Worm (Caenorhabditis elegans) whole organism, L1 larva: ENCODE measurements around the gene R193.1.
A peak's percentile ranks its signal among the peaks of the same experiment; 100 is the strongest.

ENCODE experiments used
- C04F5.9 ChIP-seq: sonication (generic microtip); optimal IDR thresholded peaks from 2 replicates; lab custom pipeline; 2016; ENCODE audit warnings: missing genetic modification characterization, missing compliant biosample characterization
- C34B4.2 ChIP-seq: sonication (generic microtip); optimal IDR thresholded peaks from 2 replicates; lab custom pipeline; 2017; ENCODE audit warnings: mild to moderate bottlenecking, missing genetic modification characterization, missing compliant biosample characterization
- aly-2 ChIP-seq: fragments of 150-350 bp; optimal IDR thresholded peaks from 2 replicates; lab custom pipeline; 2014; ENCODE audit warnings: missing biosample characterization, missing genetic modification characterization
- blmp-1 ChIP-seq: fragments of 150-350 bp; optimal IDR thresholded peaks from 2 replicates; lab custom pipeline; 2014; ENCODE audit warnings: missing biosample characterization, missing genetic modification characterization
- ceh-8 ChIP-seq: fragments of 200-800 bp; sonication (Bioruptor generic); optimal IDR thresholded peaks from 2 replicates; lab custom pipeline; 2018; ENCODE audit warnings: mild to moderate bottlenecking, missing genetic modification characterization, moderate library complexity, missing compliant biosample characterization
- ceh-82 ChIP-seq, 3 experiments: fragments of 150-350 bp in 1 of 3; sonication (generic microtip) in 2 of 3; optimal IDR thresholded peaks; 2 replicates each; lab custom pipeline; 2014 to 2017; ENCODE audit warnings: missing biosample characterization in 3 of 3, missing genetic modification characterization in 3 of 3
- ceh-88 ChIP-seq: fragments of 200-800 bp; sonication (Bioruptor generic); IDR thresholded peaks from 2 replicates; pipeline ENCODE4 v1.3.6; 2022; ENCODE audit warnings: missing genetic modification characterization, missing compliant biosample characterization
- ceh-90 ChIP-seq: sonication (generic microtip); optimal IDR thresholded peaks from 2 replicates; lab custom pipeline; 2016; ENCODE audit warnings: missing genetic modification characterization, missing compliant biosample characterization
- dsc-1 ChIP-seq: sonication (generic microtip); optimal IDR thresholded peaks from 2 replicates; lab custom pipeline; 2016; ENCODE audit warnings: mild to moderate bottlenecking, missing genetic modification characterization, missing compliant biosample characterization
- efl-1 ChIP-seq, 4 experiments: fragments of 150-350 bp; optimal IDR thresholded peaks in 3 of 4; peaks in 1 of 4; 1 replicate in 1 of 4; 2 replicates in 3 of 4; lab custom pipeline; 2014; ENCODE audit warnings: missing biosample characterization in 2 of 4, missing genetic modification characterization in 2 of 4, missing genetic modification reagents in 2 of 4
- ets-5 ChIP-seq: fragments of 200-800 bp; sonication (Bioruptor generic); IDR thresholded peaks from 2 replicates; pipeline ENCODE4 v1.3.6; 2022; ENCODE audit warnings: missing genetic modification characterization, missing compliant biosample characterization
- fkh-8 ChIP-seq: sonication (generic microtip); optimal IDR thresholded peaks from 2 replicates; lab custom pipeline; 2016; ENCODE audit warnings: mild to moderate bottlenecking, missing genetic modification characterization, missing compliant biosample characterization
- fos-1 ChIP-seq: fragments of 150-350 bp; optimal IDR thresholded peaks from 2 replicates; lab custom pipeline; 2014; ENCODE audit warnings: missing biosample characterization, missing genetic modification characterization
- irx-1 ChIP-seq: sonication (generic microtip); optimal IDR thresholded peaks from 2 replicates; lab custom pipeline; 2016; ENCODE audit warnings: missing genetic modification characterization, missing compliant biosample characterization
- isw-1 ChIP-seq: fragments of 200-800 bp; sonication (Bioruptor generic); IDR thresholded peaks from 2 replicates; pipeline ENCODE4 v1.3.6; 2022; ENCODE audit warnings: missing genetic modification characterization, missing compliant biosample characterization
- jun-1 ChIP-seq: fragments of 150-350 bp; optimal IDR thresholded peaks from 2 replicates; lab custom pipeline; 2014; ENCODE audit warnings: missing biosample characterization, missing genetic modification reagents, missing genetic modification characterization
- lin-13 ChIP-seq: fragments of 150-350 bp; optimal IDR thresholded peaks from 2 replicates; lab custom pipeline; 2014; ENCODE audit warnings: missing biosample characterization, missing genetic modification reagents, missing genetic modification characterization
- lin-14 ChIP-seq: fragments of 200-800 bp; sonication (Bioruptor generic); optimal IDR thresholded peaks from 2 replicates; lab custom pipeline; 2018; ENCODE audit warnings: mild to moderate bottlenecking, missing genetic modification characterization, moderate library complexity, missing compliant biosample characterization
- lin-15B ChIP-seq: fragments of 150-350 bp; sonication (generic microtip); optimal IDR thresholded peaks from 3 replicates; lab custom pipeline; 2014; ENCODE audit warnings: missing biosample characterization, missing genetic modification characterization
- lin-35 ChIP-seq, 2 experiments: fragments of 150-350 bp; optimal IDR thresholded peaks; 2 replicates each; lab custom pipeline; 2014; ENCODE audit warnings: missing biosample characterization in 2 of 2, missing genetic modification characterization in 2 of 2, missing genetic modification reagents in 2 of 2
- lin-39 ChIP-seq: fragments of 150-350 bp; optimal IDR thresholded peaks from 2 replicates; lab custom pipeline; 2014; ENCODE audit warnings: missing biosample characterization, missing genetic modification reagents, missing genetic modification characterization
- lsy-2 ChIP-seq, 2 experiments: fragments of 150-350 bp; optimal IDR thresholded peaks; 2 replicates each; lab custom pipeline; 2014; ENCODE audit warnings: missing biosample characterization in 2 of 2, missing genetic modification characterization in 2 of 2
- mdl-1 ChIP-seq, 2 experiments: fragments of 150-350 bp; optimal IDR thresholded peaks; 2 replicates each; lab custom pipeline; 2014 to 2017; ENCODE audit warnings: missing biosample characterization in 2 of 2, missing genetic modification characterization in 2 of 2, inconsistent platforms in 1 of 2
- mef-2 ChIP-seq: fragments of 150-350 bp; optimal IDR thresholded peaks from 2 replicates; lab custom pipeline; 2014; ENCODE audit warnings: missing biosample characterization, missing genetic modification characterization
- nhr-11 ChIP-seq: fragments of 150-350 bp; optimal IDR thresholded peaks from 2 replicates; lab custom pipeline; 2014; ENCODE audit warnings: missing biosample characterization, missing genetic modification characterization
- nhr-12 ChIP-seq: sonication (generic microtip); optimal IDR thresholded peaks from 2 replicates; lab custom pipeline; 2017; ENCODE audit warnings: missing biosample characterization, missing genetic modification characterization
- nhr-19 ChIP-seq: fragments of 200-800 bp; sonication (Bioruptor generic); conservative IDR thresholded peaks from 2 replicates; pipeline ENCODE4 v1.3.6; 2022; ENCODE audit warnings: missing genetic modification characterization, missing compliant biosample characterization
- nhr-20 ChIP-seq: sonication (generic microtip); optimal IDR thresholded peaks from 2 replicates; lab custom pipeline; 2016; ENCODE audit warnings: mild to moderate bottlenecking, missing genetic modification characterization, missing compliant biosample characterization
- nhr-237 ChIP-seq: fragments of 150-350 bp; optimal IDR thresholded peaks from 2 replicates; lab custom pipeline; 2014; ENCODE audit warnings: missing biosample characterization, missing genetic modification characterization
- nhr-71 ChIP-seq: sonication (generic microtip); optimal IDR thresholded peaks from 2 replicates; lab custom pipeline; 2016; ENCODE audit warnings: mild to moderate bottlenecking, missing genetic modification characterization, moderate library complexity, missing compliant biosample characterization
- nhr-76 ChIP-seq: sonication (generic microtip); optimal IDR thresholded peaks from 2 replicates; lab custom pipeline; 2017; ENCODE audit warnings: missing biosample characterization, missing genetic modification characterization
- nhr-85 ChIP-seq: sonication (generic microtip); peaks from one replicate; lab custom pipeline; 2016; ENCODE audit warnings: missing genetic modification characterization, inconsistent platforms, missing compliant biosample characterization
- pax-3 ChIP-seq: fragments of 200-800 bp; sonication (Bioruptor generic); optimal IDR thresholded peaks from 2 replicates; lab custom pipeline; 2018; ENCODE audit warnings: mild to moderate bottlenecking, missing genetic modification characterization, moderate library complexity, missing compliant biosample characterization
- rnt-1 ChIP-seq: sonication (generic microtip); optimal IDR thresholded peaks from 2 replicates; lab custom pipeline; 2016; ENCODE audit warnings: mild to moderate bottlenecking, missing genetic modification characterization, moderate library complexity, missing compliant biosample characterization
- skn-1 ChIP-seq: fragments of 150-350 bp; optimal IDR thresholded peaks from 2 replicates; lab custom pipeline; 2014; ENCODE audit warnings: missing biosample characterization, missing genetic modification characterization
- snu-23 ChIP-seq: sonication (generic microtip); optimal IDR thresholded peaks from 2 replicates; lab custom pipeline; 2016; ENCODE audit warnings: missing genetic modification characterization, missing compliant biosample characterization
- sox-4 ChIP-seq: sonication (generic microtip); optimal IDR thresholded peaks from 2 replicates; lab custom pipeline; 2016; ENCODE audit warnings: missing genetic modification characterization, missing compliant biosample characterization
- sptf-1 ChIP-seq: fragments of 150-350 bp; optimal IDR thresholded peaks from 2 replicates; lab custom pipeline; 2014; ENCODE audit warnings: missing biosample characterization, missing genetic modification characterization
- swsn-7 ChIP-seq: sonication (generic microtip); optimal IDR thresholded peaks from 2 replicates; lab custom pipeline; 2016; ENCODE audit warnings: missing genetic modification characterization, missing compliant biosample characterization
- tbx-2 ChIP-seq: sonication (generic microtip); optimal IDR thresholded peaks from 2 replicates; lab custom pipeline; 2016; ENCODE audit warnings: missing genetic modification characterization, missing compliant biosample characterization
- tlp-1 ChIP-seq: fragments of 150-350 bp; optimal IDR thresholded peaks from 2 replicates; lab custom pipeline; 2014; ENCODE audit warnings: missing biosample characterization, missing genetic modification characterization
- unc-130 ChIP-seq: fragments of 150-350 bp; optimal IDR thresholded peaks from 2 replicates; lab custom pipeline; 2017; ENCODE audit warnings: missing biosample characterization, missing genetic modification characterization, inconsistent platforms
- unc-86 ChIP-seq: sonication (generic microtip); optimal IDR thresholded peaks from 2 replicates; lab custom pipeline; 2016; ENCODE audit warnings: missing genetic modification characterization, missing compliant biosample characterization
- xbp-1 ChIP-seq: sonication (generic microtip); optimal IDR thresholded peaks from 2 replicates; lab custom pipeline; 2016; ENCODE audit warnings: missing genetic modification characterization, missing compliant biosample characterization
- zag-1 ChIP-seq: fragments of 150-350 bp; optimal IDR thresholded peaks from 2 replicates; lab custom pipeline; 2014; ENCODE audit warnings: missing biosample characterization, missing genetic modification characterization
- ztf-11 ChIP-seq, 2 experiments: sonication (generic microtip); optimal IDR thresholded peaks; 2 replicates each; lab custom pipeline; 2016 to 2017; ENCODE audit warnings: missing genetic modification characterization in 2 of 2, missing biosample characterization in 1 of 2, missing compliant biosample characterization in 1 of 2

R193.1 gene

ce11 chrX:1115207-1115606 is 39.5 kb upstream of the R193.1 start (continued):
- TF ChIP-seq nhr-76 (no peak), ceh-8 (no peak), nhr-11 (tag; lab: Kevin White, UChicago) (no peak)
- TF ChIP-seq, all 84 proteins: peak for 0

DNA sequence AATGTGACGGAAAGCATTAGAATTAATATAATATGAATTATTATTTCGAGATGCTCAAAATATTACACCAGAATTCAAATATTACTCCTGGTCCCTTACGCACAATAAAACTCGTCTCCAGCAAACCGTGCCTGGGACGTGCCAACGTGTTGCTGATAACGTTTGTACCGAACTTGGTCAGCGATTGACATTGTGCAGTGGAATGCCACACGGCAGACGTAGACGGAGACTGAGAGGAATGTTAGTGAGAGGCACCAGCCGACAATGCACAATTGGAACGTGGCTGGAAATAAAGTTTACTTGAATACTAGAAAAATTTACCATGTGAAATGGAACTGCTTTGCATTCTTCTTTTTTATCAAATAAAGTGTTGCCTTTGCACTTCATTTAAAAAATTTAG is 37.5 kb upstream of the R193.1 start:
- TF ChIP-seq nhr-237 (tag; lab: Kevin White, UChicago) = no peak
- TF ChIP-seq efl-1 (optimal IDR thresholded peaks at IDR 0.05; lab: Kevin White, UChicago) = no peak
- TF ChIP-seq efl-1 (GFP tag; optimal IDR thresholded peaks at IDR 0.05 in 1 of 2; lab: Kevin White, UChicago) = peak in 1 of 2 experiments; percentile 39

DNA sequence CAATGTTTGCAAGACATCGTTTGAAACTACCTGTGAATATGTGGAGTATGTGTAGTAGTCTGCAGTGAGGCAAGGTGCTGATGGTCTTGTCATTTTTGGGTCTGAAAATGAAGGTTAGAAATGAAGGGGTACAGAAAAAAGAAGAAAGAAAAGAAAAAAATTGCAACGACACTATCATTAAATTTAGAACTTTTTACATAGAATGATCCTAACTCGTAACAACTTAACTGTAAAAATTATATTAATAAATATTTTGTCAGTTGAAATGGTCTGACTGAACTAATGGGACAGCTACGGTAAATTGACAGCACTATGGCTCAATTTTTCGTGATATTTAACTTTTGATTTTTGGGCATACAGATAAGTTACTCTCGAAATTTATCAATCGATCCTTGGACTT is 35.4 kb upstream of the R193.1 start, which contains the start of gene C05D9.7:
Gene C05D9.7 (minus strand): TSS at position 101 of the 400 bp plus-strand sequence.
- TF ChIP-seq irx-1 (tag; lab: Kevin White, UChicago) = no peak
- TF ChIP-seq C04F5.9 (tag; lab: Kevin White, UChicago) = no peak
- TF ChIP-seq ets-5 (GFP tag; lab: Robert Waterston, UW) = no peak
- TF ChIP-seq aly-2 (tag; lab: Kevin White, UChicago) = no peak
- TF ChIP-seq sptf-1 (tag; lab: Kevin White, UChicago) = no peak
- no peak for TF ChIP-seq lin-35 (GFP tag; optimal IDR thresholded peaks at IDR 0.05; lab: Kevin White, UChicago)
- no peak for TF ChIP-seq lin-13 (GFP tag; lab: Kevin White, UChicago)
- TF ChIP-seq nhr-76 = no peak
- no peak for TF ChIP-seq C34B4.2 (tag; lab: Kevin White, UChicago)
- no peak for TF ChIP-seq sox-4
- no peak for TF ChIP-seq isw-1 (GFP tag; lab: Robert Waterston, UW)
- TF ChIP-seq unc-130 = no peak
- TF ChIP-seq tbx-2 (tag; lab: Kevin White, UChicago) = no peak
- no peak for TF ChIP-seq mdl-1 (tag; optimal IDR thresholded peaks at IDR 0.05; lab: Kevin White, UChicago)
- no peak for TF ChIP-seq nhr-12 (tag; lab: Kevin White, UChicago)
- no peak for TF ChIP-seq dsc-1 (tag; lab: Kevin White, UChicago)

- TF ChIP-seq nhr-20 (tag; lab: Kevin White, UChicago) (no peak), snu-23 (peak; percentile 15), dsc-1 (tag; lab: Kevin White, UChicago) (peak; percentile 17), xbp-1 (tag; lab: Kevin White, UChicago) (no peak), isw-1 (GFP tag; lab: Robert Waterston, UW) (no peak), ceh-88 (GFP tag; lab: Robert Waterston, UW) (no peak), tbx-2 (tag; lab: Kevin White, UChicago) (peak; percentile 50), mef-2 (tag; lab: Kevin White, UChicago) (no peak), fkh-8 (tag; lab: Kevin White, UChicago) (no peak), jun-1 (tag; lab: Kevin White, UChicago) (no peak), ztf-11 (tag; optimal IDR thresholded peaks at IDR 0.05; lab: Kevin White, UChicago) (peak in 1 of 2 experiments; percentile 58), ceh-90 (tag; lab: Kevin White, UChicago) (no peak), unc-86 (tag; lab: Kevin White, UChicago) (peak; percentile 67), skn-1 (tag; lab: Kevin White, UChicago) (peak; percentile 38), blmp-1 (tag; lab: Kevin White, UChicago) (no peak), lin-14 (GFP tag; lab: Kevin White, UChicago) (peak; percentile 79), fos-1 (tag; lab: Kevin White, UChicago) (no peak), nhr-71 (peak; percentile 43), unc-130 (no peak), lin-15B (tag; lab: Kevin White, UChicago) (no peak), lsy-2 (tag; optimal IDR thresholded peaks at IDR 0.05; lab: Kevin White, UChicago) (peak; percentile 14 to 28), swsn-7 (tag; lab: Kevin White, UChicago) (peak; percentile 6), rnt-1 (tag; lab: Kevin White, UChicago) (peak; percentile 14), nhr-85 (tag; lab: Kevin White, UChicago) (no peak), pax-3 (tag; lab: Kevin White, UChicago) (no peak), lin-39 (no peak), zag-1 (tag; lab: Kevin White, UChicago) (peak; percentile 56), ceh-82 (tag; optimal IDR thresholded peaks at IDR 0.05; lab: Kevin White, UChicago) (peak in 1 of 3 experiments; percentile 47), nhr-19 (0 out of 2 replicates have a peak, but pooled peaks have one; percentile 13), tlp-1 (tag; lab: Kevin White, UChicago) (no peak), nhr-76 (no peak), mdl-1 (tag; optimal IDR thresholded peaks at IDR 0.05; lab: Kevin White, UChicago) (no peak)
Observed at ce11 chrX:1120326-1120725, 34.4 kb upstream of the R193.1 start.
